Worm (Caenorhabditis elegans) whole organism, L4 larva: ENCODE results near the gene flp-12.

Source experiments
- F44E2.7 ChIP-seq: fragments of 200-800 bp; sonication (Bioruptor generic); IDR thresholded peaks from 2 replicates; pipeline ENCODE4 v2.1.2; 2022; ENCODE audit warnings: missing genetic modification characterization, missing compliant biosample characterization
- T20F7.1 ChIP-seq: fragments of 200-800 bp; sonication (Bioruptor generic); optimal IDR thresholded peaks from 2 replicates; lab custom pipeline; 2018; ENCODE audit warnings: mild to moderate bottlenecking, missing genetic modification characterization, missing compliant biosample characterization
- Y105C5A.15 ChIP-seq: fragments of 200-800 bp; sonication (Bioruptor generic); IDR thresholded peaks from 2 replicates; pipeline ENCODE4 v1.3.6; 2022; ENCODE audit warnings: missing genetic modification characterization, missing compliant biosample characterization
- ZK337.2 ChIP-seq: fragments of 200-800 bp; sonication (Bioruptor generic); IDR thresholded peaks from 2 replicates; pipeline ENCODE4 v1.3.6; 2022; ENCODE audit warnings: missing genetic modification reagents, missing genetic modification characterization, missing compliant biosample characterization
- aha-1 ChIP-seq: fragments of 150-350 bp; peaks from one replicate; lab custom pipeline; 2014; ENCODE audit warnings: missing biosample characterization, missing genetic modification characterization
- ceh-62 ChIP-seq: sonication (generic microtip); optimal IDR thresholded peaks from 2 replicates; lab custom pipeline; 2017; ENCODE audit warnings: missing biosample characterization, missing genetic modification characterization
- ces-1 ChIP-seq: fragments of 150-350 bp; sonication (generic microtip); optimal IDR thresholded peaks from 4 replicates; lab custom pipeline; 2014; ENCODE audit warnings: missing biosample characterization, missing genetic modification reagents, missing genetic modification characterization
- daf-16 ChIP-seq, 3 experiments: sonication (generic microtip); optimal IDR thresholded peaks; 2 replicates each; lab custom pipeline; 2016 to 2017; ENCODE audit warnings: missing genetic modification characterization in 3 of 3, missing genetic modification reagents in 3 of 3, mild to moderate bottlenecking in 2 of 3, missing compliant biosample characterization in 2 of 3, missing biosample characterization in 1 of 3, moderate library complexity in 1 of 3
- daf-19 ChIP-seq: fragments of 200-800 bp; sonication (Bioruptor generic); conservative IDR thresholded peaks from 2 replicates; pipeline ENCODE4 v1.3.6; 2022; ENCODE audit warnings: missing genetic modification characterization, missing compliant biosample characterization
- daf-8 ChIP-seq: fragments of 200-800 bp; sonication (Bioruptor generic); IDR thresholded peaks from 2 replicates; pipeline ENCODE4 v1.3.6; 2022; ENCODE audit warnings: missing genetic modification characterization, missing compliant biosample characterization
- dmd-6 ChIP-seq: fragments of 200-800 bp; sonication (Bioruptor generic); IDR thresholded peaks from 2 replicates; pipeline ENCODE4 v1.3.6; 2022; ENCODE audit warnings: missing genetic modification reagents, missing genetic modification characterization, missing compliant biosample characterization
- dmd-9 ChIP-seq: fragments of 200-800 bp; sonication (Bioruptor generic); IDR thresholded peaks from 2 replicates; pipeline ENCODE4 v1.3.6; 2022; ENCODE audit warnings: missing genetic modification reagents, missing genetic modification characterization, missing compliant biosample characterization
- dve-1 ChIP-seq: sonication (generic microtip); optimal IDR thresholded peaks from 2 replicates; lab custom pipeline; 2017; ENCODE audit warnings: antibody characterized with exemption, mild to moderate bottlenecking, missing genetic modification characterization, missing compliant biosample characterization; ENCODE audit not compliant: insufficient read depth
- egl-43 ChIP-seq: fragments of 200-800 bp; sonication (Bioruptor generic); IDR thresholded peaks from 2 replicates; pipeline ENCODE4 v1.3.6; 2022; ENCODE audit warnings: missing genetic modification reagents, missing genetic modification characterization, missing compliant biosample characterization
- fkh-10 ChIP-seq: fragments of 150-350 bp; optimal IDR thresholded peaks from 2 replicates; lab custom pipeline; 2014; ENCODE audit warnings: missing biosample characterization, missing genetic modification reagents, missing genetic modification characterization
- hif-1 ChIP-seq, 2 experiments: sonication (generic microtip); optimal IDR thresholded peaks; 2 replicates each; lab custom pipeline; 2016 to 2017; ENCODE audit warnings: missing compliant biosample characterization in 2 of 2, missing genetic modification characterization in 2 of 2, missing genetic modification reagents in 2 of 2, missing genotype in 2 of 2, mild to moderate bottlenecking in 1 of 2
- hlh-11 ChIP-seq: fragments of 200-800 bp; sonication (Bioruptor generic); optimal IDR thresholded peaks from 2 replicates; lab custom pipeline; 2018; ENCODE audit warnings: mild to moderate bottlenecking, missing genetic modification characterization, missing compliant biosample characterization
- hlh-30 ChIP-seq: sonication (generic microtip); optimal IDR thresholded peaks from 2 replicates; lab custom pipeline; 2017; ENCODE audit warnings: antibody characterized with exemption, mild to moderate bottlenecking, missing genetic modification characterization, missing compliant biosample characterization; ENCODE audit not compliant: insufficient read depth
- hmg-1.1 ChIP-seq: fragments of 200-800 bp; sonication (Bioruptor generic); IDR thresholded peaks from 2 replicates; pipeline ENCODE4 v1.3.6; 2022; ENCODE audit warnings: missing genetic modification reagents, missing genetic modification characterization, missing compliant biosample characterization
- jun-1 ChIP-seq: fragments of 150-350 bp; optimal IDR thresholded peaks from 2 replicates; lab custom pipeline; 2014; ENCODE audit warnings: missing biosample characterization, missing genetic modification reagents, missing genetic modification characterization
- lim-7 ChIP-seq: fragments of 200-800 bp; sonication (Bioruptor generic); IDR thresholded peaks from 2 replicates; pipeline ENCODE4 v1.3.6; 2022; ENCODE audit warnings: missing genetic modification characterization, missing compliant biosample characterization
- lin-13 ChIP-seq: fragments of 150-350 bp; optimal IDR thresholded peaks from 2 replicates; lab custom pipeline; 2014; ENCODE audit warnings: missing biosample characterization, missing genetic modification reagents, missing genetic modification characterization
- madf-9 ChIP-seq: fragments of 200-800 bp; sonication (Bioruptor generic); conservative IDR thresholded peaks from 2 replicates; pipeline ENCODE4 v1.3.6; 2022; ENCODE audit warnings: missing genetic modification reagents, missing genetic modification characterization, missing compliant biosample characterization
- mdl-1 ChIP-seq, 2 experiments: fragments of 150-350 bp in 1 of 2; sonication (generic microtip) in 1 of 2; optimal IDR thresholded peaks; 2 replicates each; lab custom pipeline; 2014 to 2017; ENCODE audit warnings: missing biosample characterization in 2 of 2, missing genetic modification characterization in 2 of 2
- mep-1 ChIP-seq: fragments of 150-350 bp; sonication (generic microtip); optimal IDR thresholded peaks from 3 replicates; lab custom pipeline; 2014; ENCODE audit warnings: missing biosample characterization, missing genetic modification characterization
- nhr-28 ChIP-seq: fragments of 150-350 bp; optimal IDR thresholded peaks from 2 replicates; lab custom pipeline; 2014; ENCODE audit warnings: missing biosample characterization, missing genetic modification characterization
- nhr-48 ChIP-seq: sonication (generic microtip); optimal IDR thresholded peaks from 2 replicates; lab custom pipeline; 2016; ENCODE audit warnings: mild to moderate bottlenecking, missing genetic modification characterization, missing compliant biosample characterization
- nhr-6 ChIP-seq: fragments of 150-350 bp; optimal IDR thresholded peaks from 2 replicates; lab custom pipeline; 2014; ENCODE audit warnings: missing biosample characterization, missing genetic modification characterization
- nhr-76 ChIP-seq: fragments of 150-350 bp; optimal IDR thresholded peaks from 2 replicates; lab custom pipeline; 2014; ENCODE audit warnings: missing biosample characterization, missing genetic modification characterization
- pqm-1 ChIP-seq: sonication (generic microtip); optimal IDR thresholded peaks from 2 replicates; lab custom pipeline; 2017; ENCODE audit warnings: missing biosample characterization, missing genetic modification characterization
- spr-1 ChIP-seq: sonication (generic microtip); optimal IDR thresholded peaks from 2 replicates; lab custom pipeline; 2016; ENCODE audit warnings: mild to moderate bottlenecking, missing genetic modification characterization, missing compliant biosample characterization
- tra-1 ChIP-seq: fragments of 200-800 bp; sonication (Bioruptor generic); IDR thresholded peaks from 2 replicates; pipeline ENCODE4 v1.3.6; 2022; ENCODE audit warnings: missing genetic modification reagents, missing genetic modification characterization, missing compliant biosample characterization
- unc-62 ChIP-seq, 3 experiments: fragments of 150-350 bp in 1 of 3; sonication (generic microtip); optimal IDR thresholded peaks in 2 of 3; peaks in 1 of 3; 1 replicate in 1 of 3; 2 replicates in 2 of 3; lab custom pipeline; 2014 to 2017; ENCODE audit warnings: missing biosample characterization in 3 of 3, missing genetic modification characterization in 3 of 3, missing genetic modification reagents in 3 of 3, missing genotype in 1 of 3
- zip-2 ChIP-seq: fragments of 150-350 bp; optimal IDR thresholded peaks from 2 replicates; lab custom pipeline; 2014; ENCODE audit warnings: missing biosample characterization, missing genetic modification characterization

flp-12 gene

DNA sequence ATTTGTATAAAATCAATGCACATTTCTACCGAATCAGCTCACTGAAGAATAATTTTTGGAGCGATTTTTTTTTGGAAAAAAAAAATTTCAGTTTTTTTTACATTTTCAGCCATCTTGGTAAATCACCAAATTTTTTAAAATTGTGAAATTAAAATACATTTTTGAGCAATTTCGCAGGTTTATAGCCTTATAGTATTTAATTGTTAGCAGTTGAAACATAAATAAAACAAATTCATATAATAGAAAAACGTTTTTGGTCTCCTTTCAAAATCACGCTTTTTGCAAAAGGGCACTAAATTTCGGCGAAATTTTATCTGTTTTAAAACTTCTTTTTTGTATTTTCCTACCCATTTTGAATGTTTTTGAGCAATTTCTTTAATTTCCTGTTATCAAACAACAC lies 13.6 kb downstream of the flp-12 start:
- peak in 1 of 2 experiments; percentile 94 for TF ChIP-seq unc-62 (GFP tag; optimal IDR thresholded peaks at IDR 0.05 in 1 of 2; lab: Kevin White, UChicago)
- TF ChIP-seq unc-62 (tag; optimal IDR thresholded peaks at IDR 0.05; lab: Kevin White, UChicago) = no peak
- no peak for TF ChIP-seq Y105C5A.15
- TF ChIP-seq, all 104 proteins: peak for 1

DNA sequence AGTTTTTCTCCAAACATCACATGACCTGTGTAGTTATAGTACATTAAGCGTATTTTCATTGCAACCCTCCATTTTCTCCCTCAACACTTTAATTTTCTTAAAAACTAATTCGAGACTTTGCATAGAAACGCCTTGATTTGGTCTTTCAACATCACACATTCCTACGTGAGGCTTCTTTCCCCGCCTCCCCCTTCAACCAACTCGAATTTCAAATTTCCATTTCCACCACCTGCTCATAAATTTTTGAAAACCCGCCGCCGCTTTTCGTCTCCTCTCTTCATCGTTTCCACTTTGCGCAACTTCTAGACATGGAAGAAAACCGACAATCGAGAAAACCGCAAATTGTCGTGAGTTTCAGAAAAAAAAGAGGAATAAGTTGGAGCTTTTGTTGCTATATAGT lies 14.2 kb downstream of the flp-12 start, which contains the start of gene C05E11.3:
TSS of gene C05E11.3 (plus strand) at position 301 of the 400 bp plus-strand sequence.
- no peak for TF ChIP-seq T20F7.1 (GFP tag; lab: Kevin White, UChicago)
- TF ChIP-seq dmd-9 (GFP tag; lab: Robert Waterston, UW) = no peak
- TF ChIP-seq nhr-28 (tag; lab: Kevin White, UChicago) = no peak
- TF ChIP-seq ceh-62 (tag; lab: Kevin White, UChicago) = no peak
- no peak for TF ChIP-seq spr-1 (tag; lab: Kevin White, UChicago)
- TF ChIP-seq lin-13 (GFP tag; lab: Kevin White, UChicago) = no peak
- TF ChIP-seq nhr-76 (tag; lab: Kevin White, UChicago) = no peak
- no peak for TF ChIP-seq ces-1 (GFP tag; lab: Kevin White, UChicago)
- no peak for TF ChIP-seq nhr-48 (tag; lab: Kevin White, UChicago)
- no peak for TF ChIP-seq daf-19 (GFP tag; lab: Robert Waterston, UW)
- TF ChIP-seq nhr-6 (tag; lab: Kevin White, UChicago) = no peak
- TF ChIP-seq, all 104 proteins: peak for 0

DNA sequence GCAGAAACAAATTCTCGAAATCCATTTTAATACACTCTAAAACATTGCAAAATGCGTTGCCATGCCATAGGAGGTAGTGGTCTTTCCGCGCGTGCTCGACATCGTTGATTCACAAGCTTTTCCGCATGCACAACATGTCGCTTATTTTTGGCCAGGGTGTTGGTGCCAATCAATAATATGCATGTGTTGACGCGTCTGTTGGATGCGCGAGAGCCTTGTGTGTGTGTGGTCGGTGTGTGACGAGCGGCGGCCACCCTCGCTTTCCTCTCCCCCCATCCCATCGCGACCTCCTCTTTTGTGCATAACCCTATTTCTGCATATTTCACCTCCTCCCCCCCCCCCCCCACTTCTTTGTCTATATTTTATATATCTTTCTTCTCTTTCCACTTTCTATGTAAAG lies 15.9 kb downstream of the flp-12 start:
- TF ChIP-seq jun-1 = no peak
- peak; percentile 34; the same call in 1 of the 2 replicates for TF ChIP-seq ZK337.2 (GFP tag; lab: Robert Waterston, UW)
- TF ChIP-seq hlh-30 (tag; lab: Kevin White, UChicago) = peak; percentile 46
- TF ChIP-seq mdl-1 (tag; optimal IDR thresholded peaks at IDR 0.05; lab: Kevin White, UChicago) = peak in 1 of 2 experiments; percentile 12

DNA sequence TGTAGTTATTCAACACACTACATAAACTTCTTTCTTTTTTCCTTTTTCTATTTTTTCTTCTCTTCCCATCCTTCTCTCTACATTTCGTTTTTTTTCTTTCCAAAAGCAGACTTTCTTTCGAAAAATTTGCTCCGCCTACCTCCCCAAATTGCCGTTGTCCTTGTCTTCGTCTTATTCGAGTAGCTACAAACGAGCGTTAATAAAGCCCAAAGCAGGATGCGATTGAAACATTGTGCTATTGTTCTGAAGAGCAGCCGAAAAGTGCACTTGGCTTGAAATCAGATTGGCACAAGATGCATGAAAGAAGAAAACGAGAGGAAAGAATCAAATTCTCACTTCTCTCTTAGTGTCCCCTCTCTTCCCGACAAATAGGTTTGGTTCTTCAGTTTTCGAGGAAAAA lies 17.3 kb downstream of the flp-12 start:
- TF ChIP-seq fkh-10 (GFP tag; lab: Kevin White, UChicago) (peak; percentile 52), mep-1 (tag; lab: Kevin White, UChicago) (no peak), egl-43 (no peak), ces-1 (GFP tag; lab: Kevin White, UChicago) (peak; percentile 42)
- TF ChIP-seq, all 104 proteins: peak for 2

DNA sequence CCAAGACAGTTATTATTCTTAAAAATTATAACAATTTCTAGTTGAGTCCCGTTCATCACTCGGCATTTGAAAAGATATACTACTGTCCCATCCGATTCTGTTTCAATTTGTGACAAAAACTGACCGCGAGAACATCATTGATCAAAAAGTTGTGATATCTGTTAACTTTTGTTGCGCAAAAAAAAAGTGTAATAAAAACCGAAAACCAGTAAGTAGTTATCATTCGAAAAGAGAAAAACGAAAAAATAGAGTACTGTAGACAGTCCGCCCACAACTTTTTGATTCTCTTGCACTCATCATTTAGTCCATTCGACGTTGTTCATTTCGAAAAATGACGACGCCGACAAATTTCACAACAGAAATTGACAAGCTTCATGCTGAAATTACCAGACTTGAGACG lies 21.0 kb downstream of the flp-12 start, which contains the start of gene amt-1:
TSS of gene amt-1 (plus strand) at position 301 of the 400 bp plus-strand sequence.
- TF ChIP-seq zip-2 (tag; lab: Kevin White, UChicago) = no peak
- TF ChIP-seq dmd-6 (GFP tag; lab: Robert Waterston, UW) = 0 out of 2 replicates have a peak, but pooled peaks have one; percentile 13

DNA sequence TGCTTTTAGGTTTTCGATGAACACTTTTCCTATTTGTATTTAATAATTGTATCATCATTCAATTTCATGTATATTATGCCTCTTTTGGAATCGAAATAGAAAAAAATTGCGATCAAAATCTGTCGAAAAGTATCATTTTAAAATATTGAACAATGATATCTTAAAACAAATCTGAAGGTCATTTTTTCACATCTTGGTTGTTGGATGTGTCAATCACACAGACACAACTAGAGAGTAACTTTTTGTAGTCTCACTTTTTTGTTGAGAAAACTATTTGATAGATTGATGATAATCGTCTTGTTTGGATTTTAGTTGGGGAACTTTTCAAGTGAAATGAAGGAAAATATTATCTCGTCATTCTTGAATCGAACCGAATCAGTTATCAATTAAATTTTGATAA lies 22.9 kb downstream of the flp-12 start:
- TF ChIP-seq dmd-6 (GFP tag; lab: Robert Waterston, UW) (peak; percentile 28; the same call in 1 of the 2 replicates), nhr-28 (tag; lab: Kevin White, UChicago) (peak; percentile 63), lim-7 (no peak), unc-62 (GFP tag; optimal IDR thresholded peaks at IDR 0.05 in 1 of 2; lab: Kevin White, UChicago) (peak in 1 of 2 experiments; percentile 75), unc-62 (tag; optimal IDR thresholded peaks at IDR 0.05; lab: Kevin White, UChicago) (no peak), pqm-1 (tag; lab: Kevin White, UChicago) (no peak)

DNA sequence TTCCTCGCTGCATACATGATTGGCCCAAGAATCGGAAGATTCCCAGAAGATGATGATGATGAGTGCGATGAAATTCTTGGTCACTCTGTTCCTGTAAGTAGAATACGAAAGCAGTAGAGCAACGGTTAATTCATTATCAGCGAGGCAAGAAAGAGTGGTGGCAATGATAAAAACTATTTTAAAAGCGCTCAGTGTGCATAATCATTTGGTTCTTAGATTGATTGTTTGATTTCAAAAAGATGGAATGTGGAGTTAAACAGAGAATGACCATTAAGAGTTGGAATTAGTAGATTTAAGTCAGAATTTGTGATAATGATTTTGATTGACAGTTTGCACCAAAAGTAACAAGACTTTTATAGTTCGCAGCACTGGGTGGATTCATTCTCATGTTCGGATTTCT lies 25.0 kb downstream of the flp-12 start:
- peak; percentile 32 for TF ChIP-seq hlh-11 (tag; lab: Kevin White, UChicago)
- TF ChIP-seq daf-16 (GFP tag; optimal IDR thresholded peaks at IDR 0.05; lab: Kevin White, UChicago) = no peak
- TF ChIP-seq daf-16 (tag; optimal IDR thresholded peaks at IDR 0.05; lab: Kevin White, UChicago) = peak; percentile 18
- peak; percentile 20 for TF ChIP-seq dve-1 (tag; lab: Kevin White, UChicago)
- no peak for TF ChIP-seq daf-19 (GFP tag; lab: Robert Waterston, UW)
- 0 out of 2 replicates have a peak, but pooled peaks have one; percentile 7 for TF ChIP-seq tra-1 (GFP tag; lab: Robert Waterston, UW)
- no peak for TF ChIP-seq madf-9 (GFP tag; lab: Robert Waterston, UW)
- no peak for TF ChIP-seq hmg-1.1 (GFP tag; lab: Robert Waterston, UW)
- TF ChIP-seq aha-1 (tag; lab: Kevin White, UChicago) = peak; percentile 31
- TF ChIP-seq hif-1 (tag; optimal IDR thresholded peaks at IDR 0.05; lab: Kevin White, UChicago) = no peak
- TF ChIP-seq jun-1 = no peak
- peak; percentile 83 for TF ChIP-seq dmd-6 (GFP tag; lab: Robert Waterston, UW)
- TF ChIP-seq pqm-1 (tag; lab: Kevin White, UChicago) = peak; percentile 70
- TF ChIP-seq F44E2.7 (GFP tag; lab: Robert Waterston, UW) = no peak
- TF ChIP-seq nhr-28 (tag; lab: Kevin White, UChicago) = peak; percentile 53
- TF ChIP-seq egl-43 = no peak
- no peak for TF ChIP-seq daf-8 (GFP tag; lab: Robert Waterston, UW)
